Fruit fly (Drosophila melanogaster) whole organism, embryonic: ENCODE results near the gene CG6847.

Experiments
- Atf3 ChIP-seq: fragments of 200-800 bp; sonication (Bioruptor generic); optimal IDR thresholded peaks from 3 replicates; lab custom pipeline; 2016; ENCODE audit warnings: missing biosample characterization, missing genetic modification characterization
- CG11504 ChIP-seq: fragments of 200-800 bp; sonication (Bioruptor generic); optimal IDR thresholded peaks from 3 replicates; lab custom pipeline; 2019; ENCODE audit warnings: missing biosample characterization, mild to moderate bottlenecking, missing genetic modification characterization, moderate library complexity
- CG12155 ChIP-seq: fragments of 200-800 bp; sonication (Bioruptor generic); optimal IDR thresholded peaks from 3 replicates; lab custom pipeline; 2016; ENCODE audit warnings: missing biosample characterization, missing genetic modification characterization
- CG12769 ChIP-seq: fragments of 200-800 bp; sonication (Bioruptor generic); optimal IDR thresholded peaks from 2 replicates; lab custom pipeline; 2019; ENCODE audit warnings: missing biosample characterization, mild to moderate bottlenecking, missing genetic modification characterization, moderate library complexity
- CG14667 ChIP-seq: fragments of 200-800 bp; sonication (Bioruptor generic); IDR thresholded peaks from 2 replicates; pipeline ENCODE4 v1.3.6; 2022; ENCODE audit warnings: missing biosample characterization, missing genetic modification characterization
- CG15269 ChIP-seq: fragments of 200-800 bp; sonication (Bioruptor generic); optimal IDR thresholded peaks from 2 replicates; lab custom pipeline; 2018; ENCODE audit warnings: missing biosample characterization, mild to moderate bottlenecking, missing genetic modification characterization, moderate library complexity
- CG1603 ChIP-seq: fragments of 200-800 bp; sonication (Bioruptor generic); optimal IDR thresholded peaks from 2 replicates; lab custom pipeline; 2019; ENCODE audit warnings: missing biosample characterization, mild to moderate bottlenecking, missing genetic modification characterization, moderate library complexity
- CG1647 ChIP-seq: fragments of 200-800 bp; sonication (Bioruptor generic); optimal IDR thresholded peaks from 3 replicates; lab custom pipeline; 2016; ENCODE audit warnings: missing biosample characterization, missing genetic modification characterization
- CG17612 ChIP-seq: fragments of 200-800 bp; sonication (Bioruptor generic); IDR thresholded peaks from 2 replicates; pipeline ENCODE4 v1.3.6; 2022; ENCODE audit warnings: missing biosample characterization, missing genetic modification characterization
- CG3281 ChIP-seq: fragments of 200-800 bp; sonication (Bioruptor generic); optimal IDR thresholded peaks from 3 replicates; lab custom pipeline; 2017; ENCODE audit warnings: missing biosample characterization, mild to moderate bottlenecking, missing genetic modification characterization
- CG43689 ChIP-seq: fragments of 200-800 bp; sonication (Bioruptor generic); IDR thresholded peaks from 2 replicates; pipeline ENCODE4 v1.3.6; 2022; ENCODE audit warnings: missing biosample characterization, missing genetic modification characterization
- CG4617 ChIP-seq: fragments of 200-800 bp; sonication (Bioruptor generic); optimal IDR thresholded peaks from 3 replicates; lab custom pipeline; 2016; ENCODE audit warnings: missing biosample characterization, missing genetic modification characterization, borderline replicate concordance
- CG6813 ChIP-seq: fragments of 200-800 bp; sonication (Bioruptor generic); optimal IDR thresholded peaks from 2 replicates; lab custom pipeline; 2017; ENCODE audit warnings: missing biosample characterization, missing genetic modification characterization, mild to moderate bottlenecking, moderate library complexity, missing genetic modification reagents
- CG7357 ChIP-seq: fragments of 200-800 bp; sonication (Bioruptor generic); IDR thresholded peaks from 3 replicates; pipeline ENCODE4 v1.3.6; 2022; ENCODE audit warnings: missing biosample characterization, missing genetic modification characterization
- CG7556 ChIP-seq: fragments of 200-800 bp; sonication (Bioruptor generic); optimal IDR thresholded peaks from 2 replicates; lab custom pipeline; 2017; ENCODE audit warnings: missing biosample characterization, mild to moderate bottlenecking, missing genetic modification characterization
- CG9817 ChIP-seq: fragments of 200-800 bp; sonication (Bioruptor generic); optimal IDR thresholded peaks from 2 replicates; lab custom pipeline; 2018; ENCODE audit warnings: missing biosample characterization, mild to moderate bottlenecking, missing genetic modification characterization, moderate library complexity
- CoRest ChIP-seq: fragments of 200-800 bp; sonication (Bioruptor generic); optimal IDR thresholded peaks from 3 replicates; lab custom pipeline; 2018; ENCODE audit warnings: missing biosample characterization, mild to moderate bottlenecking, missing genetic modification characterization, moderate library complexity
- Dref ChIP-seq: fragments of 200-800 bp; sonication (Bioruptor generic); IDR thresholded peaks from 2 replicates; pipeline ENCODE4 v1.3.6; 2022; ENCODE audit warnings: missing biosample characterization, missing genetic modification characterization
- E2f2 ChIP-seq: fragments of 200-800 bp; sonication (Bioruptor generic); IDR thresholded peaks from 2 replicates; pipeline ENCODE4 v1.3.6; 2022; ENCODE audit warnings: missing biosample characterization, missing genetic modification characterization
- Hr3 ChIP-seq: fragments of 200-800 bp; sonication (Bioruptor generic); optimal IDR thresholded peaks from 3 replicates; lab custom pipeline; 2016; ENCODE audit warnings: missing biosample characterization, missing genetic modification characterization
- Lpt ChIP-seq: fragments of >200 bp; optimal IDR thresholded peaks from 2 replicates; lab custom pipeline; 2018; ENCODE audit warnings: missing biosample characterization, missing genetic modification characterization
- Mes4 ChIP-seq: fragments of 200-800 bp; sonication (Bioruptor generic); optimal IDR thresholded peaks from 2 replicates; lab custom pipeline; 2016; ENCODE audit warnings: missing biosample characterization, missing genetic modification characterization
- Nf-YB ChIP-seq: fragments of 200-800 bp; sonication (Bioruptor generic); optimal IDR thresholded peaks from 3 replicates; lab custom pipeline; 2019; ENCODE audit warnings: missing biosample characterization, mild to moderate bottlenecking, missing genetic modification characterization, moderate library complexity
- Opbp ChIP-seq: fragments of 200-800 bp; sonication (Bioruptor generic); IDR thresholded peaks from 3 replicates; pipeline ENCODE4 v1.3.6; 2022; ENCODE audit warnings: missing biosample characterization, missing genetic modification characterization; ENCODE audit not compliant: partially characterized antibody
- PHDP ChIP-seq: fragments of 200-800 bp; sonication (Bioruptor generic); optimal IDR thresholded peaks from 3 replicates; lab custom pipeline; 2018; ENCODE audit warnings: missing biosample characterization, mild to moderate bottlenecking, missing genetic modification characterization, moderate library complexity
- Pdp1 ChIP-seq, 2 experiments: fragments of 200-800 bp; sonication (Bioruptor generic); optimal IDR thresholded peaks; 3 replicates each; lab custom pipeline; 2016; ENCODE audit warnings: missing biosample characterization in 2 of 2, missing genetic modification characterization in 2 of 2, mild to moderate bottlenecking in 1 of 2, moderate library complexity in 1 of 2
- Sox100B ChIP-seq: fragments of 200-800 bp; sonication (Bioruptor generic); optimal IDR thresholded peaks from 3 replicates; lab custom pipeline; 2018; ENCODE audit warnings: missing biosample characterization, mild to moderate bottlenecking, missing genetic modification characterization
- Ssrp ChIP-seq: fragments of 200-800 bp; sonication (Bioruptor generic); optimal IDR thresholded peaks from 2 replicates; lab custom pipeline; 2018; ENCODE audit warnings: missing biosample characterization, mild to moderate bottlenecking, missing genetic modification characterization, moderate library complexity
- Taf1 ChIP-seq: fragments of 200-800 bp; sonication (Bioruptor generic); IDR thresholded peaks from 2 replicates; pipeline ENCODE4 v1.3.6; 2022; ENCODE audit warnings: missing biosample characterization, missing genetic modification characterization
- Trl ChIP-seq, 3 experiments: fragments of >200 bp in 2 of 3; fragments of 200-800 bp in 1 of 3; sonication (Bioruptor generic) in 1 of 3; optimal IDR thresholded peaks; 2 replicates in 1 of 3; 3 replicates in 2 of 3; lab custom pipeline; 2016 to 2017; ENCODE audit warnings: missing biosample characterization in 1 of 3, missing genetic modification characterization in 1 of 3
- Usf ChIP-seq: fragments of 200-800 bp; sonication (Bioruptor generic); optimal IDR thresholded peaks from 2 replicates; lab custom pipeline; 2017; ENCODE audit warnings: missing genotype, missing biosample characterization, missing genetic modification characterization
- chif ChIP-seq, 2 experiments: fragments of 200-800 bp; sonication (Bioruptor generic); optimal IDR thresholded peaks; 3 replicates each; lab custom pipeline; 2016; ENCODE audit warnings: missing biosample characterization in 2 of 2, missing genetic modification characterization in 2 of 2
- chm ChIP-seq: fragments of 200-800 bp; sonication (Bioruptor generic); IDR thresholded peaks from 2 replicates; pipeline ENCODE4 v1.3.6; 2022; ENCODE audit warnings: missing biosample characterization, missing genetic modification characterization
- crp ChIP-seq, 2 experiments: fragments of 200-800 bp; sonication (Bioruptor generic); optimal IDR thresholded peaks; 2 replicates in 1 of 2; 3 replicates in 1 of 2; lab custom pipeline; 2017; ENCODE audit warnings: missing biosample characterization in 2 of 2, missing genetic modification characterization in 2 of 2, mild to moderate bottlenecking in 1 of 2, moderate library complexity in 1 of 2
- gem ChIP-seq: fragments of 200-800 bp; sonication (Bioruptor generic); optimal IDR thresholded peaks from 2 replicates; lab custom pipeline; 2019; ENCODE audit warnings: missing biosample characterization, mild to moderate bottlenecking, missing genetic modification characterization, moderate library complexity
- hbn ChIP-seq: fragments of 200-800 bp; sonication (Bioruptor generic); IDR thresholded peaks from 2 replicates; pipeline ENCODE4 v1.3.6; 2022; ENCODE audit warnings: missing biosample characterization, missing genetic modification characterization; ENCODE audit not compliant: partially characterized antibody
- lab ChIP-seq: fragments of 200-800 bp; sonication (Bioruptor generic); optimal IDR thresholded peaks from 3 replicates; lab custom pipeline; 2017; ENCODE audit warnings: missing biosample characterization, missing genetic modification characterization, mild to moderate bottlenecking, moderate library complexity, missing genetic modification reagents
- maf-S ChIP-seq: fragments of 200-800 bp; sonication (Bioruptor generic); optimal IDR thresholded peaks from 2 replicates; lab custom pipeline; 2016; ENCODE audit warnings: missing biosample characterization, missing genetic modification characterization
- nom ChIP-seq: fragments of 200-800 bp; sonication (Bioruptor generic); optimal IDR thresholded peaks from 2 replicates; lab custom pipeline; 2017; ENCODE audit warnings: missing biosample characterization, missing genetic modification characterization, mild to moderate bottlenecking, moderate library complexity, missing genetic modification reagents
- pb ChIP-seq: fragments of 200-800 bp; sonication (Bioruptor generic); optimal IDR thresholded peaks from 3 replicates; lab custom pipeline; 2016; ENCODE audit warnings: missing biosample characterization, missing genetic modification characterization
- rib ChIP-seq: fragments of 200-800 bp; sonication (Bioruptor generic); IDR thresholded peaks from 2 replicates; pipeline ENCODE4 v1.3.6; 2022; ENCODE audit warnings: missing biosample characterization, missing genetic modification characterization
- sd ChIP-seq: fragments of 200-800 bp; sonication (Bioruptor generic); optimal IDR thresholded peaks from 3 replicates; lab custom pipeline; 2018; ENCODE audit warnings: missing biosample characterization, mild to moderate bottlenecking, missing genetic modification characterization, moderate library complexity
- tin ChIP-seq: fragments of 200-800 bp; sonication (Bioruptor generic); optimal IDR thresholded peaks from 3 replicates; lab custom pipeline; 2016; ENCODE audit warnings: missing biosample characterization, missing genetic modification characterization
- tll ChIP-seq, 2 experiments: fragments of 200-800 bp in 1 of 2; fragments of >200 bp in 1 of 2; sonication (Bioruptor generic) in 1 of 2; optimal IDR thresholded peaks; 2 replicates each; lab custom pipeline; 2017 to 2019; ENCODE audit warnings: missing biosample characterization in 2 of 2, missing genetic modification characterization in 2 of 2, mild to moderate bottlenecking in 1 of 2, moderate library complexity in 1 of 2
- toy ChIP-seq: fragments of 200-800 bp; sonication (Bioruptor generic); IDR thresholded peaks from 2 replicates; pipeline ENCODE4 v1.3.6; 2022; ENCODE audit warnings: missing biosample characterization, missing genetic modification characterization
- vfl ChIP-seq: fragments of 200-800 bp; sonication (Bioruptor generic); optimal IDR thresholded peaks from 2 replicates; lab custom pipeline; 2016; ENCODE audit warnings: missing biosample characterization, missing genetic modification characterization
- zen ChIP-seq: fragments of 200-800 bp; sonication (Bioruptor generic); optimal IDR thresholded peaks from 3 replicates; lab custom pipeline; 2018; ENCODE audit warnings: missing biosample characterization, mild to moderate bottlenecking, missing genetic modification characterization, moderate library complexity

Gene CG6847

dm6 chrX:17910941-17911703 lies at the start of gene CG6847 (continued):
- TF ChIP-seq CG3281 (GFP tag; lab: Kevin White, UChicago) = peak; percentile 41
- peak; percentile 17 for TF ChIP-seq tin (GFP tag; lab: Kevin White, UChicago)
- TF ChIP-seq pb = no peak
- TF ChIP-seq Taf1 (GFP tag; lab: Robert Waterston, UW) = no peak
- peak; percentile 51 for TF ChIP-seq sd
- peak; percentile 46; the same call in 1 of the 2 replicates for TF ChIP-seq CG14667
- peak; percentile 83 for TF ChIP-seq Ssrp
- peak; percentile 8 for TF ChIP-seq CG4617 (GFP tag; lab: Kevin White, UChicago)
- no peak for TF ChIP-seq Atf3 (GFP tag; lab: Kevin White, UChicago)
- TF ChIP-seq zen (tag; lab: Kevin White, UChicago) = no peak
- peak; percentile 54 for TF ChIP-seq Usf (GFP tag; lab: Kevin White, UChicago)
- peak; percentile 36 for TF ChIP-seq CG12155 (GFP tag; lab: Kevin White, UChicago)
- peak; percentile 68; the same call in 1 of the 2 replicates for TF ChIP-seq chm (GFP tag; lab: Robert Waterston, UW)
- TF ChIP-seq CG7556 (GFP tag; lab: Kevin White, UChicago) = peak; percentile 93
- TF ChIP-seq Nf-YB (GFP tag; lab: Kevin White, UChicago) = peak; percentile 63
- no peak for TF ChIP-seq CG6813 (GFP tag; lab: Kevin White, UChicago)
- TF ChIP-seq Opbp = no peak
- no peak for TF ChIP-seq Trl (optimal IDR thresholded peaks at IDR 0.05; lab: Kevin White, UChicago)
- peak; percentile 12 for TF ChIP-seq Trl (GFP tag; optimal IDR thresholded peaks at IDR 0.05; lab: Kevin White, UChicago)
- peak; percentile 79 for TF ChIP-seq PHDP (tag; lab: Kevin White, UChicago)
- TF ChIP-seq chif (GFP tag; optimal IDR thresholded peaks at IDR 0.05; lab: Kevin White, UChicago) = peak in 1 of 2 experiments; percentile 12
- no peak for TF ChIP-seq nom (GFP tag; lab: Kevin White, UChicago)
- peak; percentile 88 for TF ChIP-seq CoRest
- peak; percentile 20; the same call in 1 of the 2 replicates for TF ChIP-seq E2f2
- TF ChIP-seq crp (GFP tag; optimal IDR thresholded peaks at IDR 0.05; lab: Kevin White, UChicago) = peak in 1 of 2 experiments; percentile 10
- TF ChIP-seq tll (GFP tag; optimal IDR thresholded peaks at IDR 0.05; lab: Kevin White, UChicago) = no peak
- TF ChIP-seq Pdp1 (GFP tag; optimal IDR thresholded peaks at IDR 0.05; lab: Kevin White, UChicago) = peak; percentile 43 to 50
- no peak for TF ChIP-seq Dref
- peak; percentile 60 for TF ChIP-seq Hr3 (GFP tag; lab: Kevin White, UChicago)
- peak; percentile 55 for TF ChIP-seq CG9817 (tag; lab: Kevin White, UChicago)
- peak; percentile 68 for TF ChIP-seq CG11504 (tag; lab: Kevin White, UChicago)
- no peak for TF ChIP-seq Lpt (GFP tag; lab: Kevin White, UChicago)
- TF ChIP-seq Mes4 (GFP tag; lab: Kevin White, UChicago) = no peak
- no peak for TF ChIP-seq CG17612 (GFP tag; lab: Robert Waterston, UW)
- no peak for TF ChIP-seq CG1603 (tag; lab: Kevin White, UChicago)
- no peak for TF ChIP-seq CG1647
- TF ChIP-seq maf-S (GFP tag; lab: Kevin White, UChicago) = no peak
- no peak for TF ChIP-seq vfl (GFP tag; lab: Kevin White, UChicago)
- no peak for TF ChIP-seq toy (GFP tag; lab: Robert Waterston, UW)
- peak; percentile 42 for TF ChIP-seq lab (GFP tag; lab: Kevin White, UChicago)
- no peak for TF ChIP-seq hbn (GFP tag; lab: Robert Waterston, UW)
- TF ChIP-seq CG43689 = no peak
- no peak for TF ChIP-seq CG12769 (tag; lab: Kevin White, UChicago)
- TF ChIP-seq CG15269 (tag; lab: Kevin White, UChicago) = peak; percentile 80
- peak; percentile 74 for TF ChIP-seq Sox100B (GFP tag; lab: Kevin White, UChicago)
- TF ChIP-seq gem (tag; lab: Kevin White, UChicago) = peak; percentile 91
- TF ChIP-seq rib = 0 out of 2 replicates have a peak, but pooled peaks have one; percentile 26
- no peak for TF ChIP-seq CG7357 (GFP tag; lab: Robert Waterston, UW)
